Worm (Caenorhabditis elegans): ENCODE data around the gene cln-3.1.

DNA sequence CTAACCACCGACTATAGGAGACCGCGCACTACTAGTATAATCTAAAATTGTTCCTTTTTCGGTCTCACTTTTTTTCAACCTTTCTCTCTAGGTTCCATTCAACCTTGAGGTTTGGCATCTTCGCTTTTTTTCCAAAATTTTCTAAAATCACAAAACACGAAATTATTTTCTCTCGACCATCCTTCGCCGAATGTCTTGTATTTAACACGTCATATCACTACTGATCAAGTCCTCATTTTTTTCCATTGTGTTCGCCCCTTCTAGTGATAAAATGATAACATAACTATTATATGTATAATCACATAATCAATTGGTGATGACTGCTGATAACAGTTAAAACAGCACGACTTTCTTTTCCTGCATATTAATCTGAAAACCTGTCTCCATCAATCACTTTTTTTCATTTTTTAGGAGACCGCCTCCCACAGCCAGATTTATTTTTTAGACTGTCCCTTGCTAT lies 45.6 kb upstream of the cln-3.1 start, which contains the start of gene T03F7.7:
- no peak for TF ChIP-seq xnd-1 (tag; optimal IDR thresholded peaks at IDR 0.05)
- TF ChIP-seq repo-1 (tag; optimal IDR thresholded peaks at IDR 0.05) = no peak
- no peak for TF ChIP-seq hsf-1 (GFP tag; IDR thresholded peaks at IDR 0.05)
- no peak for TF ChIP-seq nfya-1 (tag; optimal IDR thresholded peaks at IDR 0.05; ENCODE audit: borderline replicate concordance, insufficient read depth)
- TF ChIP-seq F57A8.1 (GFP tag; optimal IDR thresholded peaks at IDR 0.05) = no peak
- TF ChIP-seq dpff-1 (tag; optimal IDR thresholded peaks at IDR 0.05) = no peak
- TF ChIP-seq atf-7 (tag; optimal IDR thresholded peaks at IDR 0.05) = no peak
- no peak for TF ChIP-seq unc-62 (GFP tag; optimal IDR thresholded peaks at IDR 0.05)
- TF ChIP-seq cebp-1 (GFP tag; IDR thresholded peaks at IDR 0.05) = no peak
- no peak for TF ChIP-seq cebp-1 (tag; optimal IDR thresholded peaks at IDR 0.05)
- TF ChIP-seq ets-4 (GFP tag; optimal IDR thresholded peaks at IDR 0.05) = no peak

All from whole organism, young adult.